Worm (Caenorhabditis elegans) whole organism, L1 larva: Measurements from ENCODE around the gene C06E1.1.

Experiments
- blmp-1 ChIP-seq: fragments of 150-350 bp; optimal IDR thresholded peaks from 2 replicates; lab custom pipeline; 2014; ENCODE audit warnings: missing biosample characterization, missing genetic modification characterization
- nhr-76 ChIP-seq: sonication (generic microtip); optimal IDR thresholded peaks from 2 replicates; lab custom pipeline; 2017; ENCODE audit warnings: missing biosample characterization, missing genetic modification characterization

ce11 chrIII:8611282-8611681 lies 5.7 kb downstream of the C06E1.1 start:
- TF ChIP-seq blmp-1 (tag; lab: Kevin White, UChicago): no peak
- TF ChIP-seq nhr-76 (tag; lab: Kevin White, UChicago): no peak
